Fruit fly (Drosophila melanogaster) Kc167 (cell line): ENCODE results near the gene RpS28a.

ENCODE experiments used
- Myc ChIP-seq: fragments of >200 bp; optimal IDR thresholded peaks from 2 replicates; lab custom pipeline; 2017; ENCODE audit warnings: missing external identifiers
- Sin3A ChIP-seq: fragments of >200 bp; optimal IDR thresholded peaks from 2 replicates; lab custom pipeline; 2018; ENCODE audit warnings: missing external identifiers
- h ChIP-seq: fragments of >200 bp; optimal IDR thresholded peaks from 3 replicates; lab custom pipeline; 2018; ENCODE audit warnings: missing external identifiers
- insv ChIP-seq: fragments of >200 bp; optimal IDR thresholded peaks from 3 replicates; lab custom pipeline; 2018; ENCODE audit warnings: missing external identifiers
- psq ChIP-seq: fragments of >200 bp; optimal IDR thresholded peaks from 2 replicates; lab custom pipeline; 2017; ENCODE audit warnings: missing external identifiers
- ttk ChIP-seq: sonication (Bioruptor generic); optimal IDR thresholded peaks from 2 replicates; lab custom pipeline; 2017; ENCODE audit warnings: missing external identifiers

- TF ChIP-seq Myc (no peak), Sin3A (no peak), h (lab: Kevin White, UChicago) (no peak), psq (lab: Kevin White, UChicago) (no peak), insv (no peak), ttk (lab: Kevin White, UChicago) (no peak)
Observed at dm6 chr3R:29983886-29984285, 38.6 kb downstream of the RpS28a start.
